Worm (Caenorhabditis elegans) whole organism, L3 larva: ENCODE data around the gene cyp-34A10.

Source experiments
- ama-1 ChIP-seq: fragments of 150-350 bp; optimal IDR thresholded peaks from 2 replicates; lab custom pipeline; 2018
- pha-4 ChIP-seq: fragments of 150-350 bp; optimal IDR thresholded peaks from 2 replicates; lab custom pipeline; 2014; ENCODE audit warnings: missing biosample characterization, missing genetic modification reagents, missing genetic modification characterization

- TF ChIP-seq ama-1 (lab: Kevin White, UChicago) (no peak), pha-4 (no peak)
These were observed 35.1 kb upstream of the cyp-34A10 start, which contains the start of gene srh-7 for ce11 chrV:4007927-4008326.
